Worm (Caenorhabditis elegans) whole organism, late embryonic: ENCODE data around the gene patr-1.

Experiments used
- C08G9.2 ChIP-seq: sonication (generic microtip); optimal IDR thresholded peaks from 2 replicates; lab custom pipeline; 2016; ENCODE audit warnings: mild to moderate bottlenecking, missing genetic modification characterization, moderate library complexity, missing compliant biosample characterization
- K02D7.2 ChIP-seq: sonication (generic microtip); optimal IDR thresholded peaks from 2 replicates; lab custom pipeline; 2017; ENCODE audit warnings: mild to moderate bottlenecking, missing genetic modification characterization, missing compliant biosample characterization
- K09A11.1 ChIP-seq: sonication (generic microtip); optimal IDR thresholded peaks from 2 replicates; lab custom pipeline; 2017; ENCODE audit warnings: antibody characterized with exemption, mild to moderate bottlenecking, missing genetic modification characterization, missing compliant biosample characterization; ENCODE audit not compliant: insufficient read depth
- T23F11.4 ChIP-seq: fragments of 200-800 bp; sonication (Bioruptor generic); optimal IDR thresholded peaks from 2 replicates; lab custom pipeline; 2018; ENCODE audit warnings: mild to moderate bottlenecking, missing genetic modification characterization, missing compliant biosample characterization
- ahr-1 ChIP-seq: sonication (generic microtip); optimal IDR thresholded peaks from 2 replicates; lab custom pipeline; 2016; ENCODE audit warnings: missing genetic modification characterization, missing compliant biosample characterization
- ama-1 ChIP-seq: fragments of 150-350 bp; optimal IDR thresholded peaks from 2 replicates; lab custom pipeline; 2014
- ceh-14 ChIP-seq: sonication (generic microtip); optimal IDR thresholded peaks from 2 replicates; lab custom pipeline; 2016; ENCODE audit warnings: missing genotype, missing genetic modification characterization, missing compliant biosample characterization
- ceh-18 ChIP-seq: sonication (generic microtip); optimal IDR thresholded peaks from 2 replicates; lab custom pipeline; 2016; ENCODE audit warnings: missing genetic modification characterization, missing compliant biosample characterization
- ceh-19 ChIP-seq: fragments of 200-800 bp; sonication (Bioruptor generic); optimal IDR thresholded peaks from 2 replicates; lab custom pipeline; 2018; ENCODE audit warnings: mild to moderate bottlenecking, missing genetic modification characterization, missing compliant biosample characterization
- ceh-31 ChIP-seq: sonication (generic microtip); optimal IDR thresholded peaks from 2 replicates; lab custom pipeline; 2016; ENCODE audit warnings: missing genetic modification characterization, missing compliant biosample characterization
- ceh-34 ChIP-seq: sonication (generic microtip); optimal IDR thresholded peaks from 2 replicates; lab custom pipeline; 2016; ENCODE audit warnings: mild to moderate bottlenecking, missing genetic modification characterization, missing compliant biosample characterization
- ceh-48 ChIP-seq: sonication (generic microtip); optimal IDR thresholded peaks from 2 replicates; lab custom pipeline; 2016; ENCODE audit warnings: missing genetic modification characterization, inconsistent platforms, missing compliant biosample characterization
- ceh-6 ChIP-seq: fragments of 200-800 bp; sonication (Bioruptor generic); optimal IDR thresholded peaks from 2 replicates; lab custom pipeline; 2018; ENCODE audit warnings: mild to moderate bottlenecking, missing genetic modification characterization, missing compliant biosample characterization
- ceh-9 ChIP-seq: sonication (generic microtip); optimal IDR thresholded peaks from 2 replicates; lab custom pipeline; 2016; ENCODE audit warnings: mild to moderate bottlenecking, missing genetic modification characterization, inconsistent platforms, missing compliant biosample characterization
- dmd-4 ChIP-seq: sonication (generic microtip); optimal IDR thresholded peaks from 2 replicates; lab custom pipeline; 2016; ENCODE audit warnings: borderline replicate concordance, missing genetic modification characterization, missing compliant biosample characterization
- dve-1 ChIP-seq: sonication (generic microtip); optimal IDR thresholded peaks from 2 replicates; lab custom pipeline; 2017; ENCODE audit warnings: antibody characterized with exemption, mild to moderate bottlenecking, missing genetic modification characterization, missing compliant biosample characterization
- elt-2 ChIP-seq: sonication (generic microtip); optimal IDR thresholded peaks from 2 replicates; lab custom pipeline; 2016; ENCODE audit warnings: missing genetic modification reagents, missing genetic modification characterization, missing compliant biosample characterization
- fkh-10 ChIP-seq: fragments of 150-350 bp; optimal IDR thresholded peaks from 2 replicates; lab custom pipeline; 2014; ENCODE audit warnings: missing biosample characterization, missing genetic modification reagents, missing genetic modification characterization
- fkh-6 ChIP-seq: sonication (generic microtip); optimal IDR thresholded peaks from 2 replicates; lab custom pipeline; 2016; ENCODE audit warnings: missing genetic modification characterization, missing compliant biosample characterization
- gmeb-2 ChIP-seq: sonication (generic microtip); optimal IDR thresholded peaks from 2 replicates; lab custom pipeline; 2016; ENCODE audit warnings: missing genetic modification characterization, inconsistent platforms, missing compliant biosample characterization
- hlh-13 ChIP-seq: fragments of 200-800 bp; sonication (Bioruptor generic); optimal IDR thresholded peaks from 2 replicates; lab custom pipeline; 2018; ENCODE audit warnings: mild to moderate bottlenecking, missing genetic modification characterization, missing compliant biosample characterization
- hlh-15 ChIP-seq: sonication (generic microtip); optimal IDR thresholded peaks from 2 replicates; lab custom pipeline; 2016; ENCODE audit warnings: missing genetic modification characterization, missing compliant biosample characterization
- hlh-6 ChIP-seq: sonication (generic microtip); optimal IDR thresholded peaks from 2 replicates; lab custom pipeline; 2016; ENCODE audit warnings: missing genotype, missing genetic modification characterization, missing compliant biosample characterization
- madf-2 ChIP-seq: sonication (generic microtip); optimal IDR thresholded peaks from 2 replicates; lab custom pipeline; 2017; ENCODE audit warnings: missing genetic modification characterization, missing compliant biosample characterization
- nfya-1 ChIP-seq: sonication (generic microtip); optimal IDR thresholded peaks from 2 replicates; lab custom pipeline; 2017; ENCODE audit warnings: missing genetic modification characterization, mild to moderate bottlenecking, missing compliant biosample characterization, antibody characterized with exemption, moderate library complexity
- npax-4 ChIP-seq: sonication (generic microtip); optimal IDR thresholded peaks from 2 replicates; lab custom pipeline; 2016; ENCODE audit warnings: missing genetic modification characterization, missing compliant biosample characterization
- pag-3 ChIP-seq: sonication (generic microtip); optimal IDR thresholded peaks from 2 replicates; lab custom pipeline; 2016; ENCODE audit warnings: missing compliant biosample characterization, missing genetic modification characterization, borderline replicate concordance
- pha-4 ChIP-seq: fragments of 150-350 bp; optimal IDR thresholded peaks from 2 replicates; lab custom pipeline; 2018; ENCODE audit warnings: missing biosample characterization, missing genetic modification reagents, missing genetic modification characterization
- pqm-1 ChIP-seq: sonication (generic microtip); optimal IDR thresholded peaks from 2 replicates; lab custom pipeline; 2016; ENCODE audit warnings: missing genetic modification characterization, missing compliant biosample characterization
- pros-1 ChIP-seq: fragments of 150-350 bp; optimal IDR thresholded peaks from 2 replicates; lab custom pipeline; 2014; ENCODE audit warnings: missing biosample characterization, missing genetic modification reagents, missing genetic modification characterization
- ref-2 ChIP-seq: sonication (generic microtip); optimal IDR thresholded peaks from 2 replicates; lab custom pipeline; 2016; ENCODE audit warnings: missing genetic modification characterization, missing compliant biosample characterization
- syd-9 ChIP-seq: sonication (generic microtip); optimal IDR thresholded peaks from 2 replicates; lab custom pipeline; 2016; ENCODE audit warnings: mild to moderate bottlenecking, missing genetic modification characterization, moderate library complexity, missing compliant biosample characterization
- tbx-7 ChIP-seq: sonication (generic microtip); optimal IDR thresholded peaks from 2 replicates; lab custom pipeline; 2016; ENCODE audit warnings: missing genotype, missing genetic modification characterization, missing compliant biosample characterization
- ttx-3 ChIP-seq: sonication (generic microtip); optimal IDR thresholded peaks from 2 replicates; lab custom pipeline; 2016; ENCODE audit warnings: missing genetic modification reagents, missing genetic modification characterization, missing compliant biosample characterization
- unc-42 ChIP-seq: sonication (generic microtip); optimal IDR thresholded peaks from 2 replicates; lab custom pipeline; 2016; ENCODE audit warnings: missing genotype, missing genetic modification characterization, missing compliant biosample characterization
- unc-86 ChIP-seq: sonication (generic microtip); optimal IDR thresholded peaks from 2 replicates; lab custom pipeline; 2016; ENCODE audit warnings: missing genetic modification characterization, missing compliant biosample characterization

The patr-1 gene

DNA sequence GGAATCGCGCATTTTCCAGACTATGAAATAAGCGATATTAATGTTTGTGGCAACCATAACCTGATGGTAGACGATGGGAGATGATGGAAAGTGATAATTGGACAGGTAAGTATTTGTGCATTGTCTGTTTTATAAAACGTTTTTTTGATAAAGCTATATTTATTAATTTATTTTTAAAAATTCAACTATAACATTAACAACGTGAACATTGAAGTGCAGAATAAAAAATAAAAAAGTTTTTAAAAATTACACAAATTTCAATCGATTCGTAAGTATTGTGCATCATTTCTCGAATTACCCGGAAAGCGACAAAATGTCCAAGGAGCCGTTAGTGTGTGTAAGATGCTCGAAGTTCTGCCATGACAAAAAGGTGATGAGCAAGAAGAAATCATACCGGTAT, 28.5 kb upstream of the patr-1 start, which contains the start of gene jmjd-1.1:
Gene jmjd-1.1, plus strand, starts transcription at position 301 of the 400 bp plus-strand sequence.
- TF ChIP-seq ref-2 (tag; lab: Kevin White, UChicago): no peak
- no peak for TF ChIP-seq ama-1 (lab: Kevin White, UChicago)

DNA sequence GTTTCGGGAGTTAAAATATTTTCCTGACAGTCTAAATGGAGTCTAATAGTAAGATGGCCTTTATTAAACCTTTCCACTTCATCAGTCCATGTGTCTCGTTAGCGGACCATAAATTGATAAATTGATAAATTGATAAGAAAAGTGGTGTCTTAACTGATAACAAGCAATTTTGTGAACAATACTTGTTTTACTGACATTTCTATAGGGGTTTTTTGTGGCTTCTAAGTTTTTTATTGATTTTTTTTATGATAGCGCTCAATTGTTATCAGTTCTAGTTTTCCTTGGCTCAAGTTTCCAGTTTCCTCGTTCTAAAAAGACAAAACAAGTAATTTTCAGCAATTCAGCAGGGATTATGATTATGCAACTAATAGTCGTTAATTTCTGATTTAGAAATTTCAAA, 24.7 kb upstream of the patr-1 start, which contains the start of gene F43G6.17:
Gene F43G6.17, plus strand, starts transcription at position 301 of the 400 bp plus-strand sequence.
- no peak for TF ChIP-seq T23F11.4
- TF ChIP-seq elt-2: peak; percentile 57
- TF ChIP-seq, all 69 proteins: peak for 1

ce11 chrII:11798737-11799136, 21.0 kb upstream of the patr-1 start, which contains the start of gene hda-5:
TSS of gene hda-5 (plus strand) at chrII:11799037.
- TF ChIP-seq unc-86 (tag; lab: Kevin White, UChicago): no peak
- no peak for TF ChIP-seq K02D7.2 (tag; lab: Kevin White, UChicago)
- TF ChIP-seq ama-1 (lab: Kevin White, UChicago): no peak
- TF ChIP-seq dve-1 (tag; lab: Kevin White, UChicago): no peak
- no peak for TF ChIP-seq elt-2
- no peak for TF ChIP-seq tbx-7 (tag; lab: Kevin White, UChicago)
- no peak for TF ChIP-seq madf-2 (tag; lab: Kevin White, UChicago)

DNA sequence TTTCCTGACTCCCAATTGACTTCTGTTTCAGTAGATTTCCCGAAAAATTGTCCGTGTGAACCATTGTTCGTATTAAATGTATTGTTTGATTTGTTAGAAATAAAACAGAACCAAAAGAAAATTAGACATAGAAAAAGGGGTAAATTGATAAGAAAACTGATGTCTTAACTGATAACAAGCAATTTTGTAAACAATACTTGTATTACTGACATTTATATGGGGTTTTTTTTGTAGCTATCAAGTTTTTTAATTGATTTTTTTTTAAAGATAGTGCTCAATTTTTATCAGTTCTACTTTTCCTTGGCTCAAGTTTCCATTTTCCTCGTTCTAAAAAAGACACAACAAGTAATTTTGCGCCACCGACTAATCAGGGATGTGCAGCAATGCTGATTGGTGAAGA, 19.5 kb upstream of the patr-1 start:
- no peak for TF ChIP-seq ceh-6 (GFP tag; lab: Kevin White, UChicago)
- peak; percentile 80 for TF ChIP-seq elt-2
- TF ChIP-seq pag-3 (tag; lab: Kevin White, UChicago): no peak
- TF ChIP-seq, all 69 proteins: peak for 1

ce11 chrII:11794392-11794791, 16.6 kb upstream of the patr-1 start:
- TF ChIP-seq unc-42 (tag; lab: Kevin White, UChicago) (no peak), dmd-4 (tag; lab: Kevin White, UChicago) (no peak), ttx-3 (no peak), fkh-6 (tag; lab: Kevin White, UChicago) (no peak), ceh-19 (GFP tag; lab: Kevin White, UChicago) (no peak), hlh-13 (GFP tag; lab: Kevin White, UChicago) (no peak), pha-4 (tag; lab: Kevin White, UChicago) (no peak), ceh-48 (tag; lab: Kevin White, UChicago) (no peak), tbx-7 (tag; lab: Kevin White, UChicago) (no peak), hlh-6 (tag; lab: Kevin White, UChicago) (no peak), pqm-1 (no peak), ceh-34 (tag; lab: Kevin White, UChicago) (no peak)

ce11 chrII:11790458-11790857, 12.7 kb upstream of the patr-1 start, which contains the start of gene F43G6.4:
TSS of gene F43G6.4 (plus strand) at chrII:11790758.
- TF ChIP-seq ahr-1 (tag; lab: Kevin White, UChicago) (no peak), ceh-14 (tag; lab: Kevin White, UChicago) (no peak), ttx-3 (no peak), nfya-1 (tag; lab: Kevin White, UChicago) (no peak), ceh-18 (no peak), gmeb-2 (tag; lab: Kevin White, UChicago) (no peak), hlh-15 (tag; lab: Kevin White, UChicago) (no peak), ceh-9 (tag; lab: Kevin White, UChicago) (no peak), fkh-10 (GFP tag; lab: Kevin White, UChicago) (no peak), pag-3 (tag; lab: Kevin White, UChicago) (no peak), K09A11.1 (tag; lab: Kevin White, UChicago) (no peak), ceh-31 (no peak), C08G9.2 (tag; lab: Kevin White, UChicago) (no peak), ama-1 (lab: Kevin White, UChicago) (no peak), madf-2 (tag; lab: Kevin White, UChicago) (no peak), npax-4 (tag; lab: Kevin White, UChicago) (no peak), elt-2 (no peak), syd-9 (tag; lab: Kevin White, UChicago) (no peak), pros-1 (no peak)
